Worm (Caenorhabditis elegans): ENCODE results near the gene dhs-6.

- TF ChIP-seq ekl-4 (GFP tag; IDR thresholded peaks at IDR 0.05) (no peak), snpc-4 (GFP tag; optimal IDR thresholded peaks at IDR 0.05) (no peak), snpc-4 (tag; optimal IDR thresholded peaks at IDR 0.05) (no peak), snpc-1.3 (tag; optimal IDR thresholded peaks at IDR 0.05; ENCODE audit: insufficient read depth) (no peak)
Measured at ce11 chrII:5652334-5652733, 33.2 kb upstream of the dhs-6 start, which contains the start of gene bli-2.
